Worm (Caenorhabditis elegans) whole organism, L3 larva: ENCODE data around the gene F16F9.4.

Source experiments
- R02D3.7 ChIP-seq: fragments of 150-350 bp; optimal IDR thresholded peaks from 2 replicates; lab custom pipeline; 2014; ENCODE audit warnings: missing biosample characterization, missing genetic modification characterization
- ceh-16 ChIP-seq: sonication (generic microtip); optimal IDR thresholded peaks from 2 replicates; lab custom pipeline; 2017; ENCODE audit warnings: missing biosample characterization, missing genetic modification characterization
- egl-27 ChIP-seq: sonication (generic microtip); optimal IDR thresholded peaks from 4 replicates; lab custom pipeline; 2017; ENCODE audit warnings: missing biosample characterization, missing genetic modification reagents, missing genetic modification characterization
- nhr-11 ChIP-seq: fragments of 150-350 bp; optimal IDR thresholded peaks from 2 replicates; lab custom pipeline; 2014; ENCODE audit warnings: missing biosample characterization, missing genetic modification characterization
- nhr-12 ChIP-seq: fragments of 150-350 bp; optimal IDR thresholded peaks from 2 replicates; lab custom pipeline; 2014; ENCODE audit warnings: missing biosample characterization, missing genetic modification characterization
- nhr-23 ChIP-seq: fragments of 150-350 bp; optimal IDR thresholded peaks from 2 replicates; lab custom pipeline; 2014; ENCODE audit warnings: missing biosample characterization, missing genetic modification reagents, missing genetic modification characterization
- nhr-28 ChIP-seq: fragments of 150-350 bp; optimal IDR thresholded peaks from 2 replicates; lab custom pipeline; 2014; ENCODE audit warnings: missing biosample characterization, missing genetic modification characterization
- pha-4 ChIP-seq: fragments of 150-350 bp; optimal IDR thresholded peaks from 2 replicates; lab custom pipeline; 2014; ENCODE audit warnings: missing biosample characterization, missing genetic modification reagents, missing genetic modification characterization
- unc-62 ChIP-seq: fragments of 150-350 bp; sonication (generic microtip); optimal IDR thresholded peaks from 4 replicates; lab custom pipeline; 2014; ENCODE audit warnings: missing biosample characterization, missing genetic modification reagents, missing genetic modification characterization
- zag-1 ChIP-seq: fragments of 150-350 bp; optimal IDR thresholded peaks from 2 replicates; lab custom pipeline; 2014; ENCODE audit warnings: missing biosample characterization, missing genetic modification characterization
- ztf-11 ChIP-seq: fragments of 150-350 bp; optimal IDR thresholded peaks from 2 replicates; lab custom pipeline; 2014; ENCODE audit warnings: missing biosample characterization, missing genetic modification characterization

- peak; percentile 99 for TF ChIP-seq nhr-23 (tag; lab: Kevin White, UChicago)
- TF ChIP-seq egl-27 (tag; lab: Kevin White, UChicago): peak; percentile 54
- no peak for TF ChIP-seq ceh-16 (tag; lab: Kevin White, UChicago)
- peak; percentile 61 for TF ChIP-seq R02D3.7 (tag; lab: Kevin White, UChicago)
- no peak for TF ChIP-seq pha-4 (tag; lab: Kevin White, UChicago)
- no peak for TF ChIP-seq zag-1 (tag; lab: Kevin White, UChicago)
- peak; percentile 68 for TF ChIP-seq unc-62 (GFP tag; lab: Kevin White, UChicago)
- TF ChIP-seq ztf-11 (tag; lab: Kevin White, UChicago): no peak
- no peak for TF ChIP-seq nhr-11
- peak; percentile 35 for TF ChIP-seq nhr-28 (tag; lab: Kevin White, UChicago)
- no peak for TF ChIP-seq nhr-12 (tag; lab: Kevin White, UChicago)
Measured at ce11 chrX:8475142-8475541, 12.0 kb upstream of the F16F9.4 start.
